Fruit fly (Drosophila melanogaster) Kc167 (cell line): ENCODE results near the gene Fer3.

ENCODE experiments used
- Myc ChIP-seq: fragments of >200 bp; optimal IDR thresholded peaks from 2 replicates; lab custom pipeline; 2017; ENCODE audit warnings: missing external identifiers
- Sin3A ChIP-seq: fragments of >200 bp; optimal IDR thresholded peaks from 2 replicates; lab custom pipeline; 2018; ENCODE audit warnings: missing external identifiers
- h ChIP-seq: fragments of >200 bp; optimal IDR thresholded peaks from 3 replicates; lab custom pipeline; 2018; ENCODE audit warnings: missing external identifiers
- insv ChIP-seq: fragments of >200 bp; optimal IDR thresholded peaks from 3 replicates; lab custom pipeline; 2018; ENCODE audit warnings: missing external identifiers
- psq ChIP-seq: fragments of >200 bp; optimal IDR thresholded peaks from 2 replicates; lab custom pipeline; 2017; ENCODE audit warnings: missing external identifiers
- ttk ChIP-seq: sonication (Bioruptor generic); optimal IDR thresholded peaks from 2 replicates; lab custom pipeline; 2017; ENCODE audit warnings: missing external identifiers

- no peak for TF ChIP-seq psq (lab: Kevin White, UChicago)
- no peak for TF ChIP-seq ttk
- no peak for TF ChIP-seq Sin3A (lab: Kevin White, UChicago)
- no peak for TF ChIP-seq Myc (lab: Kevin White, UChicago)
- no peak for TF ChIP-seq h (lab: Kevin White, UChicago)
- TF ChIP-seq insv (lab: Kevin White, UChicago), result no peak
Observed at dm6 chr3R:11657786-11658193, 36.3 kb downstream of the Fer3 start.
